Worm (Caenorhabditis elegans) whole organism, late embryonic: Measurements from ENCODE around the gene ZK1307.9.

Experiments used
- C08G9.2 ChIP-seq: sonication (generic microtip); optimal IDR thresholded peaks from 2 replicates; lab custom pipeline; 2016; ENCODE audit warnings: mild to moderate bottlenecking, missing genetic modification characterization, moderate library complexity, missing compliant biosample characterization
- C38D4.7 ChIP-seq: fragments of 200-800 bp; sonication (Bioruptor generic); optimal IDR thresholded peaks from 2 replicates; lab custom pipeline; 2018; ENCODE audit warnings: mild to moderate bottlenecking, missing genetic modification characterization, moderate library complexity, missing compliant biosample characterization
- F13H6.1 ChIP-seq: sonication (generic microtip); optimal IDR thresholded peaks from 2 replicates; lab custom pipeline; 2016; ENCODE audit warnings: missing genetic modification characterization, missing compliant biosample characterization
- K02D7.2 ChIP-seq: sonication (generic microtip); optimal IDR thresholded peaks from 2 replicates; lab custom pipeline; 2017; ENCODE audit warnings: mild to moderate bottlenecking, missing genetic modification characterization, missing compliant biosample characterization
- ahr-1 ChIP-seq: sonication (generic microtip); optimal IDR thresholded peaks from 2 replicates; lab custom pipeline; 2016; ENCODE audit warnings: missing genetic modification characterization, missing compliant biosample characterization
- ama-1 ChIP-seq: fragments of 150-350 bp; optimal IDR thresholded peaks from 2 replicates; lab custom pipeline; 2014
- ceh-14 ChIP-seq: sonication (generic microtip); optimal IDR thresholded peaks from 2 replicates; lab custom pipeline; 2016; ENCODE audit warnings: missing genotype, missing genetic modification characterization, missing compliant biosample characterization
- ceh-24 ChIP-seq: sonication (generic microtip); optimal IDR thresholded peaks from 2 replicates; lab custom pipeline; 2016; ENCODE audit warnings: mild to moderate bottlenecking, missing genetic modification characterization, missing compliant biosample characterization
- ceh-30 ChIP-seq: fragments of 150-350 bp; optimal IDR thresholded peaks from 2 replicates; lab custom pipeline; 2014; ENCODE audit warnings: missing biosample characterization, missing genetic modification characterization
- ceh-34 ChIP-seq: sonication (generic microtip); optimal IDR thresholded peaks from 2 replicates; lab custom pipeline; 2016; ENCODE audit warnings: mild to moderate bottlenecking, missing genetic modification characterization, missing compliant biosample characterization
- ceh-48 ChIP-seq: sonication (generic microtip); optimal IDR thresholded peaks from 2 replicates; lab custom pipeline; 2016; ENCODE audit warnings: missing genetic modification characterization, inconsistent platforms, missing compliant biosample characterization
- che-1 ChIP-seq: sonication (generic microtip); optimal IDR thresholded peaks from 2 replicates; lab custom pipeline; 2016; ENCODE audit warnings: mild to moderate bottlenecking, missing genetic modification characterization, missing compliant biosample characterization
- dmd-4 ChIP-seq: sonication (generic microtip); optimal IDR thresholded peaks from 2 replicates; lab custom pipeline; 2016; ENCODE audit warnings: borderline replicate concordance, missing genetic modification characterization, missing compliant biosample characterization
- dve-1 ChIP-seq: sonication (generic microtip); optimal IDR thresholded peaks from 2 replicates; lab custom pipeline; 2017; ENCODE audit warnings: antibody characterized with exemption, mild to moderate bottlenecking, missing genetic modification characterization, missing compliant biosample characterization
- ets-4 ChIP-seq: sonication (generic microtip); optimal IDR thresholded peaks from 2 replicates; lab custom pipeline; 2016; ENCODE audit warnings: missing genetic modification characterization, missing compliant biosample characterization
- eyg-1 ChIP-seq: sonication (generic microtip); optimal IDR thresholded peaks from 2 replicates; lab custom pipeline; 2016; ENCODE audit warnings: missing genotype, missing genetic modification characterization, missing compliant biosample characterization
- fkh-10 ChIP-seq: fragments of 150-350 bp; optimal IDR thresholded peaks from 2 replicates; lab custom pipeline; 2014; ENCODE audit warnings: missing biosample characterization, missing genetic modification reagents, missing genetic modification characterization
- fkh-6 ChIP-seq: sonication (generic microtip); optimal IDR thresholded peaks from 2 replicates; lab custom pipeline; 2016; ENCODE audit warnings: missing genetic modification characterization, missing compliant biosample characterization
- hlh-13 ChIP-seq: fragments of 200-800 bp; sonication (Bioruptor generic); optimal IDR thresholded peaks from 2 replicates; lab custom pipeline; 2018; ENCODE audit warnings: mild to moderate bottlenecking, missing genetic modification characterization, missing compliant biosample characterization
- hlh-15 ChIP-seq: sonication (generic microtip); optimal IDR thresholded peaks from 2 replicates; lab custom pipeline; 2016; ENCODE audit warnings: missing genetic modification characterization, missing compliant biosample characterization
- nhr-232 ChIP-seq: sonication (generic microtip); optimal IDR thresholded peaks from 2 replicates; lab custom pipeline; 2016; ENCODE audit warnings: missing genetic modification characterization, missing compliant biosample characterization
- odd-2 ChIP-seq: sonication (generic microtip); optimal IDR thresholded peaks from 2 replicates; lab custom pipeline; 2017; ENCODE audit warnings: antibody characterized with exemption, mild to moderate bottlenecking, missing genetic modification characterization, missing compliant biosample characterization
- pag-3 ChIP-seq: sonication (generic microtip); optimal IDR thresholded peaks from 2 replicates; lab custom pipeline; 2016; ENCODE audit warnings: missing compliant biosample characterization, missing genetic modification characterization, borderline replicate concordance
- pat-9 ChIP-seq: fragments of 200-800 bp; sonication (Bioruptor generic); optimal IDR thresholded peaks from 2 replicates; lab custom pipeline; 2018; ENCODE audit warnings: mild to moderate bottlenecking, missing genetic modification characterization, moderate library complexity, missing compliant biosample characterization
- pqm-1 ChIP-seq: sonication (generic microtip); optimal IDR thresholded peaks from 2 replicates; lab custom pipeline; 2016; ENCODE audit warnings: missing genetic modification characterization, missing compliant biosample characterization
- pros-1 ChIP-seq: fragments of 150-350 bp; optimal IDR thresholded peaks from 2 replicates; lab custom pipeline; 2014; ENCODE audit warnings: missing biosample characterization, missing genetic modification reagents, missing genetic modification characterization
- rnt-1 ChIP-seq: sonication (generic microtip); optimal IDR thresholded peaks from 2 replicates; lab custom pipeline; 2016; ENCODE audit warnings: missing genetic modification characterization, missing compliant biosample characterization
- sdc-2 ChIP-seq: sonication (generic microtip); optimal IDR thresholded peaks from 2 replicates; lab custom pipeline; 2016; ENCODE audit warnings: missing genotype, missing genetic modification characterization, missing compliant biosample characterization
- sox-4 ChIP-seq: sonication (generic microtip); optimal IDR thresholded peaks from 2 replicates; lab custom pipeline; 2017; ENCODE audit warnings: mild to moderate bottlenecking, missing genetic modification characterization, inconsistent platforms, missing compliant biosample characterization
- syd-9 ChIP-seq: sonication (generic microtip); optimal IDR thresholded peaks from 2 replicates; lab custom pipeline; 2016; ENCODE audit warnings: mild to moderate bottlenecking, missing genetic modification characterization, moderate library complexity, missing compliant biosample characterization
- tbx-2 ChIP-seq: sonication (generic microtip); optimal IDR thresholded peaks from 2 replicates; lab custom pipeline; 2016; ENCODE audit warnings: missing genetic modification characterization, missing compliant biosample characterization
- ttx-3 ChIP-seq: sonication (generic microtip); optimal IDR thresholded peaks from 2 replicates; lab custom pipeline; 2016; ENCODE audit warnings: missing genetic modification reagents, missing genetic modification characterization, missing compliant biosample characterization
- unc-3 ChIP-seq, 2 experiments: fragments of 200-800 bp in 1 of 2; sonication (Bioruptor generic) in 1 of 2; sonication (generic microtip) in 1 of 2; conservative IDR thresholded peaks in 1 of 2; optimal IDR thresholded peaks in 1 of 2; 2 replicates each; pipeline versions ENCODE4 v1.3.6 to Lab custom; 2016 to 2022; ENCODE audit warnings: missing compliant biosample characterization in 2 of 2, missing genetic modification characterization in 2 of 2, missing genetic modification reagents in 1 of 2
- zip-5 ChIP-seq: sonication (generic microtip); optimal IDR thresholded peaks from 2 replicates; lab custom pipeline; 2016; ENCODE audit warnings: missing genetic modification characterization, missing compliant biosample characterization

The ZK1307.9 gene

DNA sequence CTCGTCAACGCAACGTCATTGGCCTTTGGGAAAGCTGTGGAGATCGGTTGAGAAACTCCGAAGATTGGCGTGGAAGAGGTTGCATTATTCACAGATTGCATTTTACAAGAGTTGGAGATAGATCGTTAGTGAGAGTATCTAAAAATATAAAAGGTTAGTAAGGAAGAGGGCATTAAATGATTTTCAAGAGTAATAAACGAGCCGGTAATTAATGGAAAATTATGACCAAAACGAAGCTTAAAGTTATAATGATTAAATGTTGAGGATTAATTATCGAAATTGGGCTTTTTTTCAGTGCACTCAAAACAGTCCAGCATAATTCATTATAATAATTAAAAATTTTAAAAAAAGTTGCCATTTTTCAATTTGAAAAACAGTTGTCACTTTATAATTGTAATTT is 40.0 kb upstream of the ZK1307.9 start, which contains the start of gene pap-2 (continued):
- no peak for TF ChIP-seq ahr-1
- no peak for TF ChIP-seq dve-1 (tag; lab: Kevin White, UChicago)
- TF ChIP-seq, all 69 proteins: peak for 0

DNA sequence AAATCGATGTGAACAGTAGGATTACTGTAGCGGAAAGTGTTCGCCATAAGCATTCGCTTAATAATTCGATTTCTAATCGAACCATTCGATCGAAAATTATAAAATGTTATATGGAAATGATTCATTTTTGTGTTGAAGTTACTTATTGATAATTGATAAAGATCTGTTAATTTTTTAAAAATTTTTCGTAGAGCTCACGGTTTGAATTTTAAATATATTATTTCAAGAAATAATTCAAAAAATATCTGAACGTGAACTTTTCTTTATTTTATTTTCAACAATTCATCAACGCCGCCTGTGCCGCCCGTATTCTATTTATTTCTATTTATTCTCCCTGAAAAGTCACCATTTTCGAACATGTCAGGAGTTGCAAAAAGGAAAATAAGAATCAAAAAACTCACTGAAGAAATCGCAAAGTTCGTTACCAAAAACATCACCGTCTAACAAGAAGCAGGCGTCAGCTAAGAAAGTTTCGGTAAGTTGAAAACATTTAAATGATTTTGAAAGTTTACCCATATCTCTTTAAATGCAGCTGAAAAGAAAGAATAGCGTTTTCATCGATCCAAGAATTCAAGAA is 37.9 kb upstream of the ZK1307.9 start, which contains the start of the genes T15H9.5 and T15H9.4:
Gene T15H9.5, minus strand, starts transcription at position 101 of the 577 bp plus-strand sequence.
Gene T15H9.4, plus strand, starts transcription at position 527 of the 577 bp plus-strand sequence.
- TF ChIP-seq ceh-14 (tag; lab: Kevin White, UChicago) (no peak), pat-9 (tag; lab: Kevin White, UChicago) (no peak), zip-5 (tag; lab: Kevin White, UChicago) (no peak), ceh-24 (no peak), ceh-48 (tag; lab: Kevin White, UChicago) (no peak), ceh-34 (tag; lab: Kevin White, UChicago) (no peak), tbx-2 (tag; lab: Kevin White, UChicago) (no peak), C38D4.7 (GFP tag; lab: Kevin White, UChicago) (no peak), odd-2 (no peak), pqm-1 (tag; lab: Kevin White, UChicago) (no peak), hlh-15 (tag; lab: Kevin White, UChicago) (no peak), unc-3 (GFP tag; conservative IDR thresholded peaks at IDR 0.05; lab: Robert Waterston, UW) (no peak), unc-3 (tag; optimal IDR thresholded peaks at IDR 0.05; lab: Kevin White, UChicago) (no peak), ttx-3 (tag; lab: Kevin White, UChicago) (no peak), ama-1 (lab: Kevin White, UChicago) (no peak), rnt-1 (tag; lab: Kevin White, UChicago) (no peak), nhr-232 (tag; lab: Kevin White, UChicago) (no peak)

DNA sequence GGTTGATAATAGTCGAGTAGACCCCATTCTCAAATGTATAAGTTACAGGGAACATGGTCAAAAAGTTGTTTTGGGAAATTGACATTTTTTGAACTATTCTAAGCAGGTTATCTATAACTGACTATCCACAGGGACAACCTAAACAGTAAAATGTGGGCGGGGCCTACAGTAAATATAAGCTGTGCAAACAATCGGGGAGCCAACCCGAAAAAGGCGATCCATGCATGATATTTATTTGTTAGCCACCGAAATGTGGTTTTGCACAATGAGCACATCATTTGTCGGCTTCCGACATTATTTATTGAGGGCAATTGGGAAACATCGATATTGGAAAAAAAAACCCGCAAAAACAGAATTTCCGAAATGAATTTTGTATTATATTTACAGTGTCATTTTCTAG is 34.6 kb upstream of the ZK1307.9 start, which contains the start of gene hlh-6:
Gene hlh-6, minus strand, starts transcription at position 101 of the 400 bp plus-strand sequence.
- TF ChIP-seq eyg-1 (tag; lab: Kevin White, UChicago) (no peak), pag-3 (tag; lab: Kevin White, UChicago) (no peak), C08G9.2 (tag; lab: Kevin White, UChicago) (no peak), dve-1 (tag; lab: Kevin White, UChicago) (no peak), sdc-2 (tag; lab: Kevin White, UChicago) (no peak), rnt-1 (tag; lab: Kevin White, UChicago) (no peak), ceh-24 (no peak), F13H6.1 (no peak), fkh-6 (tag; lab: Kevin White, UChicago) (no peak), unc-3 (GFP tag; conservative IDR thresholded peaks at IDR 0.05; lab: Robert Waterston, UW) (no peak), unc-3 (tag; optimal IDR thresholded peaks at IDR 0.05; lab: Kevin White, UChicago) (no peak), ceh-48 (tag; lab: Kevin White, UChicago) (no peak), pat-9 (tag; lab: Kevin White, UChicago) (no peak), K02D7.2 (no peak), sox-4 (tag; lab: Kevin White, UChicago) (no peak)
- TF ChIP-seq, all 69 proteins: peak for 0

DNA sequence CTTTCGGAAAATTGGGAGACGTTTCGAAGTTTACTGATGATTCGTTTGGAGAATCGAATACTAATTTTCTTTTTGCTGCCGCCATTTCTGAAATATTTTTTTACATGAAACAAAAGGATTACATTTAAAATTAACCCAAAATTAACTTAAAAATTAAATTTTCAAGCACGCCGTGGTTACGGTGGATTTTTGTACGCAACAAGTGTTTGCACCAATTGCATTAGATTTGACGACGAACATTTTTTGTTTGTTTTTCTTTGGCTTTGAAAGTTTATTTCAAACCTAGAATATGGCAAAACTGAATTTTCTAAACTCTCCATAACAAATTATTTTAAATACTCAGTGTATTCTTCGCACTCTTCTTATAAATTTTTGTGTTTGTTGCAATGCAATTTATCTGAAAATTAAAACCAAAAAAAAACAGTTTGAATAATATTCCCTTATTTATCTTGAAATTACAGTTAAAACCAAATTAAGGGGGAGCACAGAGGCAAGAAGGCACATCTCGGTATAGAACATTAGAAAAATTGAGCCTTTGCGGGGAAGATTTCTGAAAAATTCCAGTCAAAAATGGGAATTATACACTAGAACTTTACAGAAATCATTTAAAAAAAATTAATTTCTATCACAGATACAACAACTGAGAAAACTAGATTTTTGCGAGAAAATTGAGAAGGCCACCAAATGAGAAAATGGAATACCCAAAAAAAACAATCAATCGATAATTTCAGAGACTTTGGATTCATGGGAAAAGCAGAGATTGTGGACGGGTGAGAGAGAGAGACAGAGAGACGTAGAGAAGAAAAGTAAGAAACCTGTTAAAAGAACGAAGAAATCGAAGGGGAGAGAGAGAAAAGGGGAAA is 32.0 kb upstream of the ZK1307.9 start, which contains the start of gene hal-3:
Gene hal-3, minus strand, starts transcription at position 87 of the 863 bp plus-strand sequence.
- TF ChIP-seq dmd-4 (tag; lab: Kevin White, UChicago), result no peak
- TF ChIP-seq dve-1 (tag; lab: Kevin White, UChicago), result no peak
- TF ChIP-seq fkh-10, result no peak
- no peak for TF ChIP-seq syd-9 (tag; lab: Kevin White, UChicago)
- no peak for TF ChIP-seq che-1 (tag; lab: Kevin White, UChicago)
- no peak for TF ChIP-seq hlh-13 (GFP tag; lab: Kevin White, UChicago)
- no peak for TF ChIP-seq ceh-30 (tag; lab: Kevin White, UChicago)
- no peak for TF ChIP-seq ceh-14 (tag; lab: Kevin White, UChicago)
- TF ChIP-seq pros-1 (tag; lab: Kevin White, UChicago), result no peak
- no peak for TF ChIP-seq ets-4 (tag; lab: Kevin White, UChicago)
